Fruit fly (Drosophila melanogaster) whole organism, prepupa: ENCODE results near the gene Patr-1.
A peak's percentile ranks its signal among the peaks of the same experiment; 100 is the strongest.

Experiments used
- Blimp-1 ChIP-seq: fragments of 200-800 bp; sonication (Bioruptor generic); optimal IDR thresholded peaks from 3 replicates; lab custom pipeline; 2017; ENCODE audit warnings: missing biosample characterization, missing genetic modification characterization, mild to moderate bottlenecking, moderate library complexity, missing genetic modification reagents
- CG10631 ChIP-seq: fragments of 200-800 bp; sonication (Bioruptor generic); optimal IDR thresholded peaks from 2 replicates; lab custom pipeline; 2016; ENCODE audit warnings: missing biosample characterization, missing genetic modification characterization
- CG11294 ChIP-seq: fragments of 200-800 bp; sonication (Bioruptor generic); IDR thresholded peaks from 2 replicates; pipeline ENCODE4 v1.3.6; 2022; ENCODE audit warnings: missing biosample characterization, missing genetic modification characterization
- CG11762 ChIP-seq: fragments of 200-800 bp; sonication (Bioruptor generic); optimal IDR thresholded peaks from 3 replicates; lab custom pipeline; 2016; ENCODE audit warnings: missing biosample characterization, missing genetic modification characterization; ENCODE audit not compliant: insufficient read depth
- CG11902 ChIP-seq: fragments of 200-800 bp; sonication (Bioruptor generic); optimal IDR thresholded peaks from 3 replicates; lab custom pipeline; 2016; ENCODE audit warnings: missing biosample characterization, missing genetic modification characterization
- CG1621 ChIP-seq: fragments of 200-800 bp; sonication (Bioruptor generic); optimal IDR thresholded peaks from 3 replicates; lab custom pipeline; 2018; ENCODE audit warnings: missing biosample characterization, mild to moderate bottlenecking, missing genetic modification characterization
- CG16779 ChIP-seq: fragments of 200-800 bp; sonication (Bioruptor generic); optimal IDR thresholded peaks from 3 replicates; lab custom pipeline; 2017; ENCODE audit warnings: missing biosample characterization, mild to moderate bottlenecking, missing genetic modification characterization
- CG3032 ChIP-seq: fragments of 200-800 bp; optimal IDR thresholded peaks from 2 replicates; lab custom pipeline; 2019; ENCODE audit warnings: missing biosample characterization, mild to moderate bottlenecking, missing genetic modification characterization, moderate library complexity
- CG31627 ChIP-seq: fragments of 200-800 bp; sonication (Bioruptor generic); optimal IDR thresholded peaks from 3 replicates; lab custom pipeline; 2016; ENCODE audit warnings: missing biosample characterization, missing genetic modification characterization
- CG32006 ChIP-seq: fragments of 200-800 bp; sonication (Bioruptor generic); optimal IDR thresholded peaks from 3 replicates; lab custom pipeline; 2017; ENCODE audit warnings: missing biosample characterization, mild to moderate bottlenecking, missing genetic modification characterization
- CG34406 ChIP-seq: fragments of 200-800 bp; sonication (Bioruptor generic); optimal IDR thresholded peaks from 3 replicates; lab custom pipeline; 2016; ENCODE audit warnings: missing biosample characterization, missing genetic modification characterization
- CG3919 ChIP-seq: fragments of 200-800 bp; sonication (Bioruptor generic); optimal IDR thresholded peaks from 3 replicates; lab custom pipeline; 2016; ENCODE audit warnings: missing biosample characterization, missing genetic modification characterization
- CG4318 ChIP-seq: fragments of 200-800 bp; sonication (Bioruptor generic); optimal IDR thresholded peaks from 3 replicates; lab custom pipeline; 2017; ENCODE audit warnings: missing biosample characterization, mild to moderate bottlenecking, missing genetic modification characterization
- CG6276 ChIP-seq: fragments of 200-800 bp; sonication (Bioruptor generic); optimal IDR thresholded peaks from 2 replicates; lab custom pipeline; 2017; ENCODE audit warnings: missing biosample characterization, mild to moderate bottlenecking, missing genetic modification characterization
- CG6792 ChIP-seq: fragments of 200-800 bp; sonication (Bioruptor generic); optimal IDR thresholded peaks from 3 replicates; lab custom pipeline; 2016; ENCODE audit warnings: missing biosample characterization, missing genetic modification characterization
- CG6808 ChIP-seq: fragments of 200-800 bp; sonication (Bioruptor generic); optimal IDR thresholded peaks from 3 replicates; lab custom pipeline; 2017; ENCODE audit warnings: missing biosample characterization, missing genetic modification characterization, mild to moderate bottlenecking, moderate library complexity, missing genetic modification reagents
- CG6854 ChIP-seq: fragments of 200-800 bp; sonication (Bioruptor generic); optimal IDR thresholded peaks from 2 replicates; lab custom pipeline; 2017; ENCODE audit warnings: missing biosample characterization, mild to moderate bottlenecking, missing genetic modification characterization
- CG7368 ChIP-seq: fragments of 200-800 bp; sonication (Bioruptor generic); optimal IDR thresholded peaks from 3 replicates; lab custom pipeline; 2016; ENCODE audit warnings: missing biosample characterization, missing genetic modification characterization
- CG8119 ChIP-seq: fragments of 200-800 bp; sonication (Bioruptor generic); IDR thresholded peaks from 3 replicates; pipeline ENCODE4 v1.3.6; 2022; ENCODE audit warnings: missing biosample characterization, missing genetic modification characterization
- CG8319 ChIP-seq: fragments of 200-800 bp; sonication (Bioruptor generic); optimal IDR thresholded peaks from 3 replicates; lab custom pipeline; 2016; ENCODE audit warnings: missing biosample characterization, missing genetic modification characterization
- CG8632 ChIP-seq: fragments of 200-800 bp; sonication (Bioruptor generic); optimal IDR thresholded peaks from 3 replicates; lab custom pipeline; 2016; ENCODE audit warnings: missing biosample characterization, missing genetic modification characterization
- CG9139 ChIP-seq: fragments of 200-800 bp; sonication (Bioruptor generic); optimal IDR thresholded peaks from 3 replicates; lab custom pipeline; 2017; ENCODE audit warnings: missing biosample characterization, mild to moderate bottlenecking, missing genetic modification characterization
- Eip78C ChIP-seq: fragments of 200-800 bp; sonication (Bioruptor generic); peaks from one replicate; lab custom pipeline; 2016; ENCODE audit warnings: missing biosample characterization, missing genetic modification characterization
- Eip93F ChIP-seq: fragments of 200-800 bp; sonication (Bioruptor generic); optimal IDR thresholded peaks from 2 replicates; lab custom pipeline; 2016; ENCODE audit warnings: missing biosample characterization, mild to moderate bottlenecking, missing genetic modification characterization
- Ets21C ChIP-seq: fragments of 200-800 bp; sonication (Bioruptor generic); optimal IDR thresholded peaks from 3 replicates; lab custom pipeline; 2016; ENCODE audit warnings: missing biosample characterization, missing genetic modification characterization
- Ets96B ChIP-seq: fragments of 200-800 bp; optimal IDR thresholded peaks from 2 replicates; lab custom pipeline; 2019; ENCODE audit warnings: missing biosample characterization, mild to moderate bottlenecking, missing genetic modification characterization, moderate library complexity
- Gug ChIP-seq: fragments of 200-800 bp; sonication (Bioruptor generic); IDR thresholded peaks from 2 replicates; pipeline ENCODE4 v1.3.6; 2022; ENCODE audit warnings: missing biosample characterization, missing genetic modification characterization
- Hr38 ChIP-seq: sonication (Bioruptor generic); optimal IDR thresholded peaks from 2 replicates; lab custom pipeline; 2016; ENCODE audit warnings: missing biosample characterization, missing genetic modification characterization
- Hr39 ChIP-seq: fragments of 200-800 bp; sonication (Bioruptor generic); optimal IDR thresholded peaks from 2 replicates; lab custom pipeline; 2016; ENCODE audit warnings: missing biosample characterization, missing genetic modification characterization
- Hr4 ChIP-seq: fragments of 200-800 bp; sonication (Bioruptor generic); optimal IDR thresholded peaks from 3 replicates; lab custom pipeline; 2016; ENCODE audit warnings: missing biosample characterization, missing genetic modification characterization
- Lpt ChIP-seq: fragments of 200-800 bp; sonication (Bioruptor generic); optimal IDR thresholded peaks from 3 replicates; lab custom pipeline; 2016; ENCODE audit warnings: missing biosample characterization, missing genetic modification characterization
- Met ChIP-seq: fragments of 200-800 bp; sonication (Bioruptor generic); optimal IDR thresholded peaks from 3 replicates; lab custom pipeline; 2016; ENCODE audit warnings: missing biosample characterization, missing genetic modification characterization
- Smox ChIP-seq: fragments of 200-800 bp; sonication (Bioruptor generic); optimal IDR thresholded peaks from 3 replicates; lab custom pipeline; 2016; ENCODE audit warnings: missing biosample characterization, missing genetic modification characterization
- Sox102F ChIP-seq: fragments of 200-800 bp; sonication (Bioruptor generic); optimal IDR thresholded peaks from 2 replicates; lab custom pipeline; 2016; ENCODE audit warnings: missing biosample characterization, mild to moderate bottlenecking, missing genetic modification characterization
- Sox14 ChIP-seq: fragments of 200-800 bp; sonication (Bioruptor generic); optimal IDR thresholded peaks from 3 replicates; lab custom pipeline; 2016; ENCODE audit warnings: missing biosample characterization, missing genetic modification characterization
- Sox15 ChIP-seq: fragments of 200-800 bp; sonication (Bioruptor generic); optimal IDR thresholded peaks from 3 replicates; lab custom pipeline; 2016; ENCODE audit warnings: missing biosample characterization, missing genetic modification characterization
- achi ChIP-seq: fragments of 200-800 bp; sonication (Bioruptor generic); optimal IDR thresholded peaks from 3 replicates; lab custom pipeline; 2016; ENCODE audit warnings: missing biosample characterization, missing genetic modification characterization
- acj6 ChIP-seq: fragments of 200-800 bp; sonication (Bioruptor generic); optimal IDR thresholded peaks from 3 replicates; lab custom pipeline; 2016; ENCODE audit warnings: missing biosample characterization, missing genetic modification characterization
- cyc ChIP-seq: fragments of 200-800 bp; sonication (Bioruptor generic); optimal IDR thresholded peaks from 3 replicates; lab custom pipeline; 2016; ENCODE audit warnings: missing biosample characterization, missing genetic modification characterization
- dsx ChIP-seq: fragments of 200-800 bp; optimal IDR thresholded peaks from 3 replicates; lab custom pipeline; 2019; ENCODE audit warnings: missing biosample characterization, mild to moderate bottlenecking, missing genetic modification characterization, moderate library complexity; ENCODE audit not compliant: poor library complexity, severe bottlenecking
- eg ChIP-seq: fragments of 200-800 bp; sonication (Bioruptor generic); IDR thresholded peaks from 3 replicates; pipeline ENCODE4 v1.3.6; 2022; ENCODE audit warnings: missing biosample characterization, missing genetic modification characterization
- fd59A ChIP-seq: fragments of 200-800 bp; sonication (Bioruptor generic); optimal IDR thresholded peaks from 2 replicates; lab custom pipeline; 2017; ENCODE audit warnings: missing biosample characterization, mild to moderate bottlenecking, missing genetic modification characterization, missing genetic modification reagents
- fd85E ChIP-seq: fragments of 200-800 bp; sonication (Bioruptor generic); optimal IDR thresholded peaks from 3 replicates; lab custom pipeline; 2016; ENCODE audit warnings: missing biosample characterization, missing genetic modification characterization
- fkh ChIP-seq: fragments of 200-800 bp; sonication (Bioruptor generic); optimal IDR thresholded peaks from 3 replicates; lab custom pipeline; 2017; ENCODE audit warnings: missing biosample characterization, mild to moderate bottlenecking, missing genetic modification characterization, moderate library complexity
- lz ChIP-seq: fragments of 200-800 bp; sonication (Bioruptor generic); optimal IDR thresholded peaks from 3 replicates; lab custom pipeline; 2016; ENCODE audit warnings: missing biosample characterization, missing genetic modification characterization
- net ChIP-seq: fragments of 200-800 bp; sonication (Bioruptor generic); optimal IDR thresholded peaks from 3 replicates; lab custom pipeline; 2016; ENCODE audit warnings: missing biosample characterization, missing genetic modification characterization
- pdm3 ChIP-seq: fragments of 200-800 bp; sonication (Bioruptor generic); optimal IDR thresholded peaks from 3 replicates; lab custom pipeline; 2016; ENCODE audit warnings: missing biosample characterization, missing genetic modification characterization
- salr ChIP-seq, 2 experiments: fragments of 200-800 bp; sonication (Bioruptor generic); optimal IDR thresholded peaks; 3 replicates each; lab custom pipeline; 2016 to 2018; ENCODE audit warnings: missing biosample characterization in 2 of 2, missing genetic modification characterization in 2 of 2, mild to moderate bottlenecking in 1 of 2
- ss ChIP-seq, 2 experiments: fragments of 200-800 bp; sonication (Bioruptor generic); optimal IDR thresholded peaks; 2 replicates in 1 of 2; 3 replicates in 1 of 2; lab custom pipeline; 2017 to 2018; ENCODE audit warnings: mild to moderate bottlenecking in 2 of 2, missing biosample characterization in 2 of 2, missing genetic modification characterization in 2 of 2, moderate library complexity in 1 of 2
- topi ChIP-seq: fragments of 200-800 bp; sonication (Bioruptor generic); optimal IDR thresholded peaks from 3 replicates; lab custom pipeline; 2016; ENCODE audit warnings: missing biosample characterization, missing genetic modification characterization
- vri ChIP-seq: fragments of 200-800 bp; sonication (Bioruptor generic); optimal IDR thresholded peaks from 3 replicates; lab custom pipeline; 2016; ENCODE audit warnings: missing biosample characterization, mild to moderate bottlenecking, missing genetic modification characterization

The Patr-1 gene

DNA sequence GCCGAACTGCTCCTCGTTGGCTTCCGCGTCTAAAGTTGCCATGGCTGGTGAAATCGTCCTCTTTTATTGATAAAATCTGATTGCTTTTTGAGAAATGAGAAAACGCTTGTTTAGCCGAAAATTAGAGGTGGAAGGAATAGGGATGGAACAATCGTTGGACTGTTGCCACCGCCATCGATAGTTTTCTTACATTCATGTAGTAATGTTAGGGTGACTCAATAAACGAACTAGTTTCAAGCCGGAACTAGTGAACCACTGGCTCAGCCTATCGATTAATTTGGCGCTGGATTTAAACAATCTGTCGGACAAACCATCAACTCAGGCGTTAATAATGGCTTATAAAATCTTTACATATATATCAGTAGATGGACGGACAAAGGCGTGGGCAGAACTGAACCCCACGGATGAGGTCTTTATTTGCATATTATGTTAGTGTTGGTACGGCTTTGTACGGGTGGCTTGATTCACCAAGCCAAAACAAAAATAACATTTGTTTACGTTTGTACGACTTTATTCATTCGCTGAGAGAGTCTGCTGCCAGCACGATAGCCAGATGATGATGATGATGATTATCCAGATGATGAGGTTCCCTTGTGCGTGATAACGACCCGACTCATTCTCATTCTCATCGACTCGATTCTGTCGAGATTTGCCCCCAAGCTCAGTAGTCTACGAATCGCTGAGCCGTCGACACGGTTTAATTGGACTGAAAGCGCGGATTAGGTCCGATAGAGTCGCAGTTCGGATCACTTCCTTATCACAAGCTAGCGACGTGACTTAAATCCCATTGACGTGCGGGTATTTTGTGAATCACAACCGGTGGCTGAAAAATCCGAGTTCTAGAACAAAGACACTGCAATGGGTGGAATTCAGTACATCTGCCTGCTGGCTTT lies 40.9 kb upstream of the Patr-1 start, which contains the start of the genes Sf3a1 and Irc:
TSS of gene Sf3a1 (minus strand) at position 138 of the 893 bp plus-strand sequence.
TSS of gene Irc (plus strand) at position 658 of the 893 bp plus-strand sequence.
- TF ChIP-seq Smox (GFP tag; lab: Kevin White, UChicago) (no peak), CG1621 (tag; lab: Kevin White, UChicago) (peak; percentile 85), fkh (peak; percentile 33), Sox14 (peak; percentile 44), CG11762 (GFP tag; lab: Kevin White, UChicago) (no peak), CG8632 (GFP tag; lab: Kevin White, UChicago) (no peak), CG34406 (GFP tag; lab: Kevin White, UChicago) (no peak), CG3919 (GFP tag; lab: Kevin White, UChicago) (no peak), salr (GFP tag; optimal IDR thresholded peaks at IDR 0.05; lab: Kevin White, UChicago) (no peak), CG32006 (GFP tag; lab: Kevin White, UChicago) (no peak), CG11294 (GFP tag; lab: Robert Waterston, UW) (no peak), vri (GFP tag; lab: Kevin White, UChicago) (no peak), fd85E (no peak), CG31627 (GFP tag; lab: Kevin White, UChicago) (no peak), lz (GFP tag; lab: Kevin White, UChicago) (no peak), CG6854 (GFP tag; lab: Kevin White, UChicago) (no peak), CG6808 (GFP tag; lab: Kevin White, UChicago) (no peak), achi (GFP tag; lab: Kevin White, UChicago) (no peak), pdm3 (GFP tag; lab: Kevin White, UChicago) (no peak), ss (GFP tag; optimal IDR thresholded peaks at IDR 0.05; lab: Kevin White, UChicago) (peak in 1 of 2 experiments; percentile 62), Eip78C (GFP tag; lab: Kevin White, UChicago) (peak; percentile 70), CG10631 (GFP tag; lab: Kevin White, UChicago) (no peak), Lpt (GFP tag; lab: Kevin White, UChicago) (no peak), Hr4 (GFP tag; lab: Kevin White, UChicago) (no peak), Blimp-1 (no peak), CG6792 (GFP tag; lab: Kevin White, UChicago) (no peak), CG8319 (GFP tag; lab: Kevin White, UChicago) (no peak), net (GFP tag; lab: Kevin White, UChicago) (no peak), CG8119 (GFP tag; lab: Robert Waterston, UW) (no peak), Ets96B (no peak), Hr39 (no peak), Met (GFP tag; lab: Kevin White, UChicago) (no peak), fd59A (no peak), Sox15 (no peak), topi (no peak), Hr38 (GFP tag; lab: Kevin White, UChicago) (no peak), CG11902 (no peak), CG9139 (GFP tag; lab: Kevin White, UChicago) (no peak), Eip93F (no peak), Ets21C (no peak), CG3032 (no peak), CG4318 (no peak), CG6276 (GFP tag; lab: Kevin White, UChicago) (no peak), acj6 (GFP tag; lab: Kevin White, UChicago) (no peak), Gug (GFP tag; lab: Robert Waterston, UW) (0 out of 2 replicates have a peak, but pooled peaks have one; percentile 16), dsx (GFP tag; lab: Kevin White, UChicago) (no peak), Sox102F (GFP tag; lab: Kevin White, UChicago) (no peak), eg (0 out of 3 replicates have a peak, but pooled peaks have one; percentile 19), cyc (GFP tag; lab: Kevin White, UChicago) (no peak), CG7368 (GFP tag; lab: Kevin White, UChicago) (no peak), CG16779 (tag; lab: Kevin White, UChicago) (no peak)
